Worm (Caenorhabditis elegans) whole organism, young adult: ENCODE data around the gene C11H1.7.

Source experiments
- K12H6.12 ChIP-seq: fragments of 200-800 bp; sonication (Bioruptor generic); optimal IDR thresholded peaks from 2 replicates; lab custom pipeline; 2018; ENCODE audit warnings: mild to moderate bottlenecking, missing genetic modification characterization, missing compliant biosample characterization
- efl-1 ChIP-seq: fragments of 150-350 bp; optimal IDR thresholded peaks from 2 replicates; lab custom pipeline; 2014; ENCODE audit warnings: missing biosample characterization, missing genetic modification reagents, missing genetic modification characterization
- ets-4 ChIP-seq: fragments of 200-800 bp; sonication (Bioruptor generic); optimal IDR thresholded peaks from 2 replicates; lab custom pipeline; 2018; ENCODE audit warnings: mild to moderate bottlenecking, missing genetic modification characterization, missing compliant biosample characterization
- lin-40 ChIP-seq: sonication (generic microtip); optimal IDR thresholded peaks from 2 replicates; lab custom pipeline; 2016; ENCODE audit warnings: missing genetic modification characterization, mild to moderate bottlenecking, missing compliant biosample characterization, missing genotype, missing genetic modification reagents
- lsl-1 ChIP-seq: fragments of 200-800 bp; sonication (Bioruptor generic); optimal IDR thresholded peaks from 2 replicates; lab custom pipeline; 2018; ENCODE audit warnings: mild to moderate bottlenecking, missing genetic modification characterization, moderate library complexity, missing compliant biosample characterization
- madf-6 ChIP-seq: fragments of 200-800 bp; sonication (Bioruptor generic); IDR thresholded peaks from 2 replicates; pipeline ENCODE4 v1.3.6; 2022; ENCODE audit warnings: missing genetic modification reagents, missing genetic modification characterization, missing compliant biosample characterization
- mel-28 ChIP-seq: sonication (generic microtip); optimal IDR thresholded peaks from 2 replicates; lab custom pipeline; 2016; ENCODE audit warnings: borderline replicate concordance, mild to moderate bottlenecking, missing genetic modification characterization, missing compliant biosample characterization
- mxl-1 ChIP-seq: sonication (generic microtip); optimal IDR thresholded peaks from 2 replicates; lab custom pipeline; 2016; ENCODE audit warnings: missing genetic modification characterization, missing compliant biosample characterization
- snpc-1.1 ChIP-seq: sonication (generic microtip); optimal IDR thresholded peaks from 2 replicates; lab custom pipeline; 2017; ENCODE audit warnings: missing genetic modification characterization, mild to moderate bottlenecking, missing compliant biosample characterization, antibody characterized with exemption, moderate library complexity, missing genotype, missing genetic modification reagents; ENCODE audit not compliant: insufficient read depth
- snpc-4 ChIP-seq, 5 experiments: fragments of 150-350 bp in 1 of 5; sonication (generic microtip) in 4 of 5; optimal IDR thresholded peaks; 2 replicates each; lab custom pipeline; 2014 to 2018; ENCODE audit warnings: missing genetic modification characterization in 5 of 5, missing biosample characterization in 3 of 5, antibody characterized with exemption in 2 of 5, mild to moderate bottlenecking in 2 of 5, missing compliant biosample characterization in 2 of 5, missing genotype in 2 of 5, moderate library complexity in 2 of 5, missing genetic modification reagents in 1 of 5
- somi-1 ChIP-seq: fragments of 200-800 bp; sonication (Bioruptor generic); optimal IDR thresholded peaks from 2 replicates; lab custom pipeline; 2018; ENCODE audit warnings: mild to moderate bottlenecking, missing genetic modification characterization, missing compliant biosample characterization
- unc-62 ChIP-seq: fragments of 150-350 bp; optimal IDR thresholded peaks from 2 replicates; lab custom pipeline; 2014; ENCODE audit warnings: missing biosample characterization, missing genetic modification reagents, missing genetic modification characterization

DNA sequence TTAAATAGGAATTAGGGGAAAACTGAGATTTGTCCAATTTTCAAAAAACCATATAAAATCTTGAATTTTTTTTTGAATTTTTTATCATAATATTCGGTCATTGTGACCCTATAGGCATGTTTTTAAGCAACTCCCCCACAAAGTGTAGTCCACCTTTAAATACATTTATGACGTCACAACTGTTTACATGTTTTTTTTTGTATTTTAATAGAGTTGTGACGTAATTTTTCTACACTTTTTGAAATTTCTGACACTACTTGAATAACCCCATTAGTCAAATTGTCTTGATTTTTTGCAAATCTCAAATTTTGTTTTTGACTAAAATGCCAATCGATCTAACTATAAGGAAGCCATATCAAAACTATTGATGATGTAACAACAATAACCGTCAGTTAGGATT, 38.9 kb downstream of the C11H1.7 start:
- TF ChIP-seq madf-6 (GFP tag; lab: Robert Waterston, UW) (no peak), K12H6.12 (tag; lab: Kevin White, UChicago) (no peak), snpc-4 (GFP tag; optimal IDR thresholded peaks at IDR 0.05; lab: Kevin White, UChicago) (no peak), snpc-4 (tag; optimal IDR thresholded peaks at IDR 0.05; lab: Kevin White, UChicago) (no peak), somi-1 (GFP tag; lab: Kevin White, UChicago) (no peak), mxl-1 (tag; lab: Kevin White, UChicago) (no peak), lin-40 (tag; lab: Kevin White, UChicago) (no peak), lsl-1 (GFP tag; lab: Kevin White, UChicago) (no peak), ets-4 (no peak), unc-62 (GFP tag; lab: Kevin White, UChicago) (no peak), efl-1 (GFP tag; lab: Kevin White, UChicago) (no peak), mel-28 (no peak), snpc-1.1 (no peak)
